Worm (Caenorhabditis elegans) whole organism, young adult: ENCODE data around the gene vps-60.

ENCODE experiments used
- Y79H2A.3 ChIP-seq: fragments of 200-800 bp; sonication (Bioruptor generic); conservative IDR thresholded peaks from 2 replicates; pipeline ENCODE4 v1.3.6; 2022; ENCODE audit warnings: missing genetic modification reagents, missing genetic modification characterization, missing compliant biosample characterization
- ceh-100 ChIP-seq: fragments of 200-800 bp; sonication (Bioruptor generic); IDR thresholded peaks from 2 replicates; pipeline ENCODE4 v1.3.6; 2022; ENCODE audit warnings: missing genetic modification reagents, missing genetic modification characterization, missing compliant biosample characterization

- TF ChIP-seq ceh-100 (GFP tag; lab: Robert Waterston, UW) (no peak), Y79H2A.3 (no peak)
Measured at ce11 chrV:8643093-8643492, 37.2 kb upstream of the vps-60 start, which contains the start of gene asp-13.
